Worm (Caenorhabditis elegans) whole organism, L4 larva: ENCODE measurements around the gene phyh-1.

Source experiments
- T20F7.1 ChIP-seq: fragments of 200-800 bp; sonication (Bioruptor generic); optimal IDR thresholded peaks from 2 replicates; lab custom pipeline; 2018; ENCODE audit warnings: mild to moderate bottlenecking, missing genetic modification characterization, missing compliant biosample characterization
- aly-2 ChIP-seq: sonication (generic microtip); optimal IDR thresholded peaks from 2 replicates; lab custom pipeline; 2018; ENCODE audit warnings: missing biosample characterization, missing genetic modification characterization
- fos-1 ChIP-seq: fragments of 150-350 bp; optimal IDR thresholded peaks from 2 replicates; lab custom pipeline; 2014; ENCODE audit warnings: missing biosample characterization, missing genetic modification characterization
- hlh-30 ChIP-seq: sonication (generic microtip); optimal IDR thresholded peaks from 2 replicates; lab custom pipeline; 2017; ENCODE audit warnings: antibody characterized with exemption, mild to moderate bottlenecking, missing genetic modification characterization, missing compliant biosample characterization; ENCODE audit not compliant: insufficient read depth
- hmg-1.1 ChIP-seq: fragments of 200-800 bp; sonication (Bioruptor generic); IDR thresholded peaks from 2 replicates; pipeline ENCODE4 v1.3.6; 2022; ENCODE audit warnings: missing genetic modification reagents, missing genetic modification characterization, missing compliant biosample characterization
- jun-1 ChIP-seq: fragments of 150-350 bp; optimal IDR thresholded peaks from 2 replicates; lab custom pipeline; 2014; ENCODE audit warnings: missing biosample characterization, missing genetic modification reagents, missing genetic modification characterization
- lin-39 ChIP-seq: fragments of 150-350 bp; optimal IDR thresholded peaks from 2 replicates; lab custom pipeline; 2014; ENCODE audit warnings: missing biosample characterization, missing genetic modification reagents, missing genetic modification characterization
- lsy-2 ChIP-seq, 2 experiments: fragments of 150-350 bp in 1 of 2; sonication (generic microtip) in 1 of 2; optimal IDR thresholded peaks; 2 replicates each; lab custom pipeline; 2014 to 2017; ENCODE audit warnings: missing biosample characterization in 2 of 2, missing genetic modification characterization in 2 of 2
- nhr-25 ChIP-seq: sonication (generic microtip); optimal IDR thresholded peaks from 2 replicates; lab custom pipeline; 2017; ENCODE audit warnings: missing genetic modification characterization, mild to moderate bottlenecking, missing compliant biosample characterization, antibody characterized with exemption, moderate library complexity, borderline replicate concordance; ENCODE audit not compliant: insufficient read depth
- nhr-42 ChIP-seq: fragments of 200-800 bp; sonication (Bioruptor generic); IDR thresholded peaks from 2 replicates; pipeline ENCODE4 v1.3.6; 2022; ENCODE audit warnings: missing genetic modification characterization, missing compliant biosample characterization
- spr-3 ChIP-seq: fragments of 200-800 bp; sonication (Bioruptor generic); optimal IDR thresholded peaks from 2 replicates; lab custom pipeline; 2018; ENCODE audit warnings: mild to moderate bottlenecking, missing genetic modification characterization, missing compliant biosample characterization

DNA sequence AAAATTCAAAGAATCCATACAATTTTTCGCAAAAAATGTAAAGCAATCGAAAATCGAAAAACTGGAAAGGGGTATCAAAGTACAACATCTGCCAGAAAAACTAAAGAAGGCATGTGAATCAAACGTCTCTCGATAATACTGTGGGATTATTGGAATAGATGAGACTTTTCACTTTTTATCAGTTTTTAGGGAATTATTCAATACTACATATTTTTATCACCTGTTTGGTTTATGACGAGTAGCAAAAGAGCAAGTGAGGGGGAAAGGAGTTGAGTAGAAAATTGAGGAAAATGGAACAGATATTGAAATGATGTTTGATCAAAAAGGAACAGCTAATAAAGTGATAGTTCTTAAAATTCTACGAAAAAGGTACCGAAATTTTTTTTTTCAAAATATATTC lies 33.9 kb upstream of the phyh-1 start:
- TF ChIP-seq nhr-25 (tag; lab: Kevin White, UChicago): no peak
- TF ChIP-seq lin-39 (tag; lab: Kevin White, UChicago): no peak
- no peak for TF ChIP-seq fos-1 (tag; lab: Kevin White, UChicago)
- no peak for TF ChIP-seq hmg-1.1
- TF ChIP-seq aly-2: no peak
- TF ChIP-seq hlh-30 (tag; lab: Kevin White, UChicago): no peak
- no peak for TF ChIP-seq jun-1 (tag; lab: Kevin White, UChicago)
- TF ChIP-seq spr-3: no peak
- TF ChIP-seq lsy-2 (tag; optimal IDR thresholded peaks at IDR 0.05; lab: Kevin White, UChicago): no peak
- no peak for TF ChIP-seq T20F7.1 (GFP tag; lab: Kevin White, UChicago)
- TF ChIP-seq nhr-42 (GFP tag; lab: Robert Waterston, UW): no peak
